Worm (Caenorhabditis elegans): ENCODE data around the gene F07G11.2.

DNA sequence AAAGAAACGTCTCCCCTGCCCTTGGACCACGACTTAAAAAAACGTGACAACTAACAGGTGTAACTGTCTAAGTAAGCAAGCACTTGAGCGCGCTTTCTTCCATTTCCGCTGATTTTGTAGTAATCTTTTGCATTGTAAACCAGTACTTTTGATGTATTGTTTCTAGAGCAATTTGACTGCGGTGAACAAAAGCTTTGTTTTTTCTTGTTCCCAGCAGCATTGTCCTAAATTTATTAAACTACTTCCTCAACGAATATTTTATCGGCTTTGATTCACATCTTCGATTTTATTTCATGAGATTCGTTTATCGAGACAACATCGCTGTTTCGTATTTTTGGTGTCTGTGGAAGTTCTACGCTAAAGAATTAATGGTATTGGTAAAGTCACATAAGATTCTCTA is 15.9 kb upstream of the F07G11.2 start, which contains the start of gene C13A2.1:
- TF ChIP-seq ama-1 (optimal IDR thresholded peaks at IDR 0.05) (no peak), ama-1 (GFP tag; optimal IDR thresholded peaks at IDR 0.05) (no peak), aptf-3 (GFP tag; IDR thresholded peaks at IDR 0.05) (no peak), Y79H2A.3 (GFP tag; conservative IDR thresholded peaks at IDR 0.05) (no peak), C17E4.6 (GFP tag; IDR thresholded peaks at IDR 0.05) (no peak), dpl-1 (GFP tag; optimal IDR thresholded peaks at IDR 0.05) (no peak), T26A5.8 (tag; optimal IDR thresholded peaks at IDR 0.05) (no peak), Y53G8AR.9 (GFP tag; conservative IDR thresholded peaks at IDR 0.05) (no peak), mes-4 (tag; optimal IDR thresholded peaks at IDR 0.05) (no peak), ccch-3 (GFP tag; optimal IDR thresholded peaks at IDR 0.05) (no peak), Y56A3A.18 (GFP tag; IDR thresholded peaks at IDR 0.05) (no peak), rpc-1 (optimal IDR thresholded peaks at IDR 0.05) (no peak), rpc-1 (tag; optimal IDR thresholded peaks at IDR 0.05) (no peak)
